Worm (Caenorhabditis elegans): Measurements from ENCODE around the gene K09F6.13.

- TF ChIP-seq ets-7 (tag; optimal IDR thresholded peaks at IDR 0.05) = no peak
- TF ChIP-seq ama-1 (optimal IDR thresholded peaks at IDR 0.05) = no peak
- no peak for TF ChIP-seq scrt-1 (GFP tag; IDR thresholded peaks at IDR 0.05)
- no peak for TF ChIP-seq sea-1 (GFP tag; conservative IDR thresholded peaks at IDR 0.05)
- no peak for TF ChIP-seq flt-1 (GFP tag; IDR thresholded peaks at IDR 0.05)
- TF ChIP-seq F13C5.2 (tag; optimal IDR thresholded peaks at IDR 0.05) = no peak
- TF ChIP-seq ceh-36 (tag; optimal IDR thresholded peaks at IDR 0.05) = no peak
- TF ChIP-seq tbx-37 (GFP tag; conservative IDR thresholded peaks at IDR 0.05) = no peak
- no peak for TF ChIP-seq aly-1 (tag; optimal IDR thresholded peaks at IDR 0.05)
- no peak for TF ChIP-seq hmg-4 (GFP tag; optimal IDR thresholded peaks at IDR 0.05)
These were observed 46.7 kb downstream of the K09F6.13 start, which contains the start of gene F43C11.7 for ce11 chrII:2335572-2335971.

Measured in whole organism, early embryonic.